Worm (Caenorhabditis elegans) whole organism, mixed stage, embryonic: ENCODE results near the gene lite-1.

Experiments used
- ceh-39 ChIP-seq: fragments of 150-350 bp; optimal IDR thresholded peaks from 2 replicates; lab custom pipeline; 2014; ENCODE audit warnings: missing biosample characterization, missing genetic modification characterization
- ceh-83 ChIP-seq: fragments of 200-800 bp; sonication (Bioruptor generic); optimal IDR thresholded peaks from 2 replicates; lab custom pipeline; 2018; ENCODE audit warnings: mild to moderate bottlenecking, missing genetic modification characterization, missing compliant biosample characterization
- flh-1 ChIP-seq: fragments of 200-800 bp; sonication (Bioruptor generic); optimal IDR thresholded peaks from 2 replicates; lab custom pipeline; 2018; ENCODE audit warnings: mild to moderate bottlenecking, missing genetic modification characterization, moderate library complexity, missing compliant biosample characterization
- lsy-2 ChIP-seq: fragments of 150-350 bp; optimal IDR thresholded peaks from 2 replicates; lab custom pipeline; 2014; ENCODE audit warnings: missing biosample characterization, missing genetic modification characterization
- mep-1 ChIP-seq: fragments of 150-350 bp; optimal IDR thresholded peaks from 2 replicates; lab custom pipeline; 2017; ENCODE audit warnings: missing biosample characterization, missing genetic modification reagents, missing genetic modification characterization, inconsistent platforms
- nhr-237 ChIP-seq: fragments of 150-350 bp; optimal IDR thresholded peaks from 2 replicates; lab custom pipeline; 2014; ENCODE audit warnings: missing biosample characterization, missing genetic modification characterization
- nhr-28 ChIP-seq: fragments of 150-350 bp; optimal IDR thresholded peaks from 2 replicates; lab custom pipeline; 2014; ENCODE audit warnings: missing biosample characterization, missing genetic modification characterization
- snpc-4 ChIP-seq: fragments of 150-350 bp; optimal IDR thresholded peaks from 2 replicates; lab custom pipeline; 2014; ENCODE audit warnings: missing biosample characterization, missing genetic modification characterization
- unc-39 ChIP-seq: fragments of 150-350 bp; optimal IDR thresholded peaks from 2 replicates; lab custom pipeline; 2014; ENCODE audit warnings: missing biosample characterization, missing genetic modification characterization
- unc-62 ChIP-seq: fragments of 150-350 bp; optimal IDR thresholded peaks from 2 replicates; lab custom pipeline; 2014; ENCODE audit warnings: missing biosample characterization, missing genetic modification reagents, missing genetic modification characterization

- TF ChIP-seq nhr-28 (tag; lab: Kevin White, UChicago) = no peak
- TF ChIP-seq unc-62 (GFP tag; lab: Kevin White, UChicago) = no peak
- TF ChIP-seq lsy-2 = no peak
- no peak for TF ChIP-seq nhr-237
- no peak for TF ChIP-seq ceh-83 (GFP tag; lab: Kevin White, UChicago)
- no peak for TF ChIP-seq snpc-4 (tag; lab: Kevin White, UChicago)
- no peak for TF ChIP-seq ceh-39 (tag; lab: Kevin White, UChicago)
- TF ChIP-seq mep-1 (tag; lab: Kevin White, UChicago) = no peak
- no peak for TF ChIP-seq unc-39 (tag; lab: Kevin White, UChicago)
- TF ChIP-seq flh-1 (GFP tag; lab: Kevin White, UChicago) = no peak
Observed at ce11 chrX:6194191-6194724, 36.3 kb downstream of the lite-1 start, which contains the start of gene ceh-54.
